Fruit fly (Drosophila melanogaster): Measurements from ENCODE around the gene CG4884.

DNA sequence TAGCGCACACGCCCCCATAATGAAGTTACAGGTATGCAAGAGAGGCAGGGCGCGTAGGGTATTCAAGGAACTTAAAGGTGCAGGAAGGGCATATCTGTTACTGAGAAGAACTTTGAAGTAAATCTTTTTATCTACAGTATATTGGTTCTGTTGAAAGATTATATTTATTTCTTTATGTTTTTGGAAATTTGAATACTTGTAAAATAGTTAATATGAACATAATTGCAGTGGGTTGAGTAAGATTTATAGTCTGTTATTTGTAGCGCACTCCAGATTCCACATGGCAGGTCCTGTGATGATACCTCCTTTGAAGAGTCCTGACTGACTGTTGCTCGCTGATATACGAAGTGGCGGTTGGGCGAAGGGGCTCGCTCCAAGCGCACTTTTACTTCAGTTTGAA lies 45.0 kb upstream of the CG4884 start:
- no peak for TF ChIP-seq CTCF (optimal IDR thresholded peaks at IDR 0.05)
- no peak for TF ChIP-seq CG8478 (optimal IDR thresholded peaks at IDR 0.05)
